Worm (Caenorhabditis elegans): ENCODE data around the gene F42F12.4.

DNA sequence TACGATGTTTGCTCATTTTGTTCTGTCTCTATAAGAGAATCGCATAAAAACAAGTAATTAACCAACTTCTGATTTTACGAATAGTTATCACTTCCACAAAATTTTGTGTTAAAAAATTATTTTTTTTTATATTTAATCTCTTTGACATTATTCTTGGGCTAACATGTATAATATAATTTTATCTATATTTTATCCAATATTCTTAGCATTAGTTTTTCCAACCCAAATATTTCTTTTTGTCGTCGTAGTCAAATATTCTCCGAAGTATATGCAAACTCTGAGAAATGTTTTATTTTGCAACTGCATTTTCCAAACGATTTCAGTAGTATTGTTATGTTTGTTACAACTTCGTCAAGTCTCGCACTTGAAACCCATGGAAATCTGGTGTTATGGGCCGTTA, 19.3 kb downstream of the F42F12.4 start, which contains the start of gene srd-47:
- no peak for TF ChIP-seq flt-1 (GFP tag; IDR thresholded peaks at IDR 0.05)
- no peak for TF ChIP-seq ztf-23 (GFP tag; IDR thresholded peaks at IDR 0.05)
- TF ChIP-seq T22C8.4 (GFP tag; IDR thresholded peaks at IDR 0.05), result no peak
- TF ChIP-seq med-1 (GFP tag; optimal IDR thresholded peaks at IDR 0.05; ENCODE audit: insufficient read depth), result no peak
- no peak for TF ChIP-seq ztf-29 (GFP tag; IDR thresholded peaks at IDR 0.05)
- no peak for TF ChIP-seq cog-1 (tag; optimal IDR thresholded peaks at IDR 0.05)

Measured in whole organism, midembryonic.